Fruit fly (Drosophila melanogaster) whole organism, embryonic: ENCODE data around the gene CG15643.

Experiments used
- Antp ChIP-seq: fragments of 200-800 bp; sonication (Bioruptor generic); optimal IDR thresholded peaks from 3 replicates; lab custom pipeline; 2016; ENCODE audit warnings: missing biosample characterization, missing genetic modification characterization
- Atf-2 ChIP-seq: fragments of 200-800 bp; sonication (Bioruptor generic); optimal IDR thresholded peaks from 2 replicates; lab custom pipeline; 2016; ENCODE audit warnings: missing biosample characterization, missing genetic modification characterization
- Blimp-1 ChIP-seq: fragments of 200-800 bp; sonication (Bioruptor generic); optimal IDR thresholded peaks from 3 replicates; lab custom pipeline; 2018; ENCODE audit warnings: missing biosample characterization, missing genetic modification characterization, mild to moderate bottlenecking, moderate library complexity, missing genetic modification reagents
- CG10565 ChIP-seq: fragments of 200-800 bp; sonication (Bioruptor generic); optimal IDR thresholded peaks from 3 replicates; lab custom pipeline; 2016; ENCODE audit warnings: missing biosample characterization, mild to moderate bottlenecking, missing genetic modification characterization
- CG12071 ChIP-seq: fragments of 200-800 bp; sonication (Bioruptor generic); optimal IDR thresholded peaks from 3 replicates; lab custom pipeline; 2018; ENCODE audit warnings: missing biosample characterization, mild to moderate bottlenecking, missing genetic modification characterization
- CG12299 ChIP-seq: fragments of 200-800 bp; sonication (Bioruptor generic); optimal IDR thresholded peaks from 2 replicates; lab custom pipeline; 2018; ENCODE audit warnings: missing biosample characterization, mild to moderate bottlenecking, missing genetic modification characterization
- CG1233 ChIP-seq: fragments of 200-800 bp; sonication (Bioruptor generic); optimal IDR thresholded peaks from 4 replicates; lab custom pipeline; 2018; ENCODE audit warnings: missing biosample characterization, mild to moderate bottlenecking, missing genetic modification characterization
- CG13123 ChIP-seq: fragments of 200-800 bp; sonication (Bioruptor generic); optimal IDR thresholded peaks from 2 replicates; lab custom pipeline; 2016; ENCODE audit warnings: missing biosample characterization, missing genetic modification characterization
- CG13424 ChIP-seq: fragments of 200-800 bp; sonication (Bioruptor generic); optimal IDR thresholded peaks from 2 replicates; lab custom pipeline; 2019; ENCODE audit warnings: missing biosample characterization, mild to moderate bottlenecking, missing genetic modification characterization, moderate library complexity
- CG14667 ChIP-seq: fragments of 200-800 bp; sonication (Bioruptor generic); IDR thresholded peaks from 2 replicates; pipeline ENCODE4 v1.3.6; 2022; ENCODE audit warnings: missing biosample characterization, missing genetic modification characterization
- CG14710 ChIP-seq: fragments of 200-800 bp; sonication (Bioruptor generic); optimal IDR thresholded peaks from 3 replicates; lab custom pipeline; 2019; ENCODE audit warnings: missing biosample characterization, mild to moderate bottlenecking, missing genetic modification characterization, moderate library complexity
- CG14860 ChIP-seq: fragments of 200-800 bp; sonication (Bioruptor generic); IDR thresholded peaks from 3 replicates; pipeline ENCODE4 v1.3.6; 2022; ENCODE audit warnings: missing biosample characterization, missing genetic modification characterization; ENCODE audit not compliant: partially characterized antibody
- CG15011 ChIP-seq: fragments of 200-800 bp; sonication (Bioruptor generic); optimal IDR thresholded peaks from 3 replicates; lab custom pipeline; 2018; ENCODE audit warnings: missing biosample characterization, mild to moderate bottlenecking, missing genetic modification characterization
- CG17359 ChIP-seq: fragments of 200-800 bp; sonication (Bioruptor generic); optimal IDR thresholded peaks from 3 replicates; lab custom pipeline; 2018; ENCODE audit warnings: missing biosample characterization, mild to moderate bottlenecking, missing genetic modification characterization, moderate library complexity
- CG18011 ChIP-seq: fragments of 200-800 bp; sonication (Bioruptor generic); optimal IDR thresholded peaks from 2 replicates; lab custom pipeline; 2017; ENCODE audit warnings: missing biosample characterization, missing genetic modification characterization, mild to moderate bottlenecking, moderate library complexity, missing genotype
- CG18262 ChIP-seq: fragments of 200-800 bp; optimal IDR thresholded peaks from 3 replicates; lab custom pipeline; 2019; ENCODE audit warnings: missing biosample characterization, mild to moderate bottlenecking, missing genetic modification characterization, moderate library complexity
- CG3407 ChIP-seq: fragments of 200-800 bp; sonication (Bioruptor generic); optimal IDR thresholded peaks from 2 replicates; lab custom pipeline; 2018; ENCODE audit warnings: missing biosample characterization, mild to moderate bottlenecking, missing genetic modification characterization
- CG4328 ChIP-seq: fragments of 200-800 bp; sonication (Bioruptor generic); optimal IDR thresholded peaks from 3 replicates; lab custom pipeline; 2017; ENCODE audit warnings: missing biosample characterization, missing genetic modification reagents, missing genetic modification characterization
- CG6765 ChIP-seq: fragments of 200-800 bp; sonication (Bioruptor generic); optimal IDR thresholded peaks from 3 replicates; lab custom pipeline; 2017; ENCODE audit warnings: missing biosample characterization, mild to moderate bottlenecking, missing genetic modification characterization
- CG8281 ChIP-seq: fragments of 200-800 bp; sonication (Bioruptor generic); optimal IDR thresholded peaks from 2 replicates; lab custom pipeline; 2018; ENCODE audit warnings: missing biosample characterization, mild to moderate bottlenecking, missing genetic modification characterization, moderate library complexity
- CG9876 ChIP-seq: fragments of 200-800 bp; sonication (Bioruptor generic); optimal IDR thresholded peaks from 2 replicates; lab custom pipeline; 2016; ENCODE audit warnings: missing biosample characterization, missing genetic modification characterization
- CG9932 ChIP-seq: fragments of 200-800 bp; sonication (Bioruptor generic); IDR thresholded peaks from 2 replicates; pipeline ENCODE4 v1.3.6; 2022; ENCODE audit warnings: missing biosample characterization, missing genetic modification characterization
- D19A ChIP-seq: fragments of 200-800 bp; optimal IDR thresholded peaks from 3 replicates; lab custom pipeline; 2019; ENCODE audit warnings: missing biosample characterization, mild to moderate bottlenecking, missing genetic modification characterization, moderate library complexity
- Doc3 ChIP-seq: fragments of 200-800 bp; sonication (Bioruptor generic); IDR thresholded peaks from 3 replicates; pipeline ENCODE4 v1.3.6; 2022; ENCODE audit warnings: missing biosample characterization, missing genetic modification characterization; ENCODE audit not compliant: partially characterized antibody
- E2f1 ChIP-seq: fragments of 200-800 bp; sonication (Bioruptor generic); IDR thresholded peaks from 2 replicates; pipeline ENCODE4 v1.3.6; 2022; ENCODE audit warnings: missing biosample characterization, missing genetic modification characterization
- Fer1 ChIP-seq: fragments of 200-800 bp; sonication (Bioruptor generic); optimal IDR thresholded peaks from 2 replicates; lab custom pipeline; 2017; ENCODE audit warnings: missing biosample characterization, mild to moderate bottlenecking, missing genetic modification characterization
- Hsf ChIP-seq: fragments of 200-800 bp; sonication (Bioruptor generic); optimal IDR thresholded peaks from 3 replicates; lab custom pipeline; 2016; ENCODE audit warnings: missing biosample characterization, missing genetic modification characterization
- Mad ChIP-seq: fragments of 200-800 bp; sonication (Bioruptor generic); optimal IDR thresholded peaks from 2 replicates; lab custom pipeline; 2016; ENCODE audit warnings: missing biosample characterization, missing genetic modification characterization
- Oaz ChIP-seq: fragments of 200-800 bp; sonication (Bioruptor generic); IDR thresholded peaks from 2 replicates; pipeline ENCODE4 v1.3.6; 2022; ENCODE audit warnings: missing biosample characterization, missing genetic modification characterization
- Poxn ChIP-seq: fragments of 200-800 bp; sonication (Bioruptor generic); IDR thresholded peaks from 2 replicates; pipeline ENCODE4 v1.3.6; 2022; ENCODE audit warnings: missing biosample characterization, missing genetic modification characterization
- Side ChIP-seq: fragments of 200-800 bp; sonication (Bioruptor generic); optimal IDR thresholded peaks from 2 replicates; lab custom pipeline; 2016; ENCODE audit warnings: missing biosample characterization, missing genetic modification characterization
- bowl ChIP-seq: fragments of 200-800 bp; sonication (Bioruptor generic); IDR thresholded peaks from 2 replicates; pipeline ENCODE4 v1.3.6; 2022; ENCODE audit warnings: missing biosample characterization, missing genetic modification characterization
- chn ChIP-seq: fragments of 200-800 bp; sonication (Bioruptor generic); optimal IDR thresholded peaks from 2 replicates; lab custom pipeline; 2016; ENCODE audit warnings: missing biosample characterization, missing genetic modification characterization
- danr ChIP-seq: fragments of 200-800 bp; sonication (Bioruptor generic); IDR thresholded peaks from 2 replicates; pipeline ENCODE4 v1.3.6; 2022; ENCODE audit warnings: missing biosample characterization, missing genetic modification characterization
- dmrt99B ChIP-seq: fragments of 200-800 bp; sonication (Bioruptor generic); optimal IDR thresholded peaks from 2 replicates; lab custom pipeline; 2018; ENCODE audit warnings: missing biosample characterization, mild to moderate bottlenecking, missing genetic modification characterization, moderate library complexity
- dpn ChIP-seq, 2 experiments: fragments of 200-800 bp; sonication (Bioruptor generic); optimal IDR thresholded peaks; 3 replicates each; lab custom pipeline; 2016; ENCODE audit warnings: missing biosample characterization in 2 of 2, missing genetic modification characterization in 2 of 2
- dysf ChIP-seq: fragments of 200-800 bp; sonication (Bioruptor generic); IDR thresholded peaks from 3 replicates; pipeline ENCODE4 v1.3.6; 2022; ENCODE audit warnings: missing biosample characterization, missing genetic modification characterization
- esg ChIP-seq: fragments of 200-800 bp; sonication (Bioruptor generic); conservative IDR thresholded peaks from 2 replicates; pipeline ENCODE4 v1.3.6; 2022; ENCODE audit warnings: missing biosample characterization, missing genetic modification characterization
- fd64A ChIP-seq: fragments of 200-800 bp; sonication (Bioruptor generic); optimal IDR thresholded peaks from 3 replicates; lab custom pipeline; 2018; ENCODE audit warnings: missing biosample characterization, mild to moderate bottlenecking, missing genetic modification characterization
- fu2 ChIP-seq: fragments of 200-800 bp; sonication (Bioruptor generic); optimal IDR thresholded peaks from 2 replicates; lab custom pipeline; 2016; ENCODE audit warnings: missing biosample characterization, missing genetic modification characterization
- gem ChIP-seq: fragments of 200-800 bp; sonication (Bioruptor generic); optimal IDR thresholded peaks from 2 replicates; lab custom pipeline; 2019; ENCODE audit warnings: missing biosample characterization, mild to moderate bottlenecking, missing genetic modification characterization, moderate library complexity
- gro ChIP-seq: fragments of 200-800 bp; sonication (Bioruptor generic); optimal IDR thresholded peaks from 2 replicates; lab custom pipeline; 2016; ENCODE audit warnings: missing biosample characterization, missing genetic modification characterization
- ham ChIP-seq: fragments of 200-800 bp; sonication (Bioruptor generic); IDR thresholded peaks from 2 replicates; pipeline ENCODE4 v1.3.6; 2022; ENCODE audit warnings: missing biosample characterization, missing genetic modification characterization
- kay ChIP-seq: fragments of 200-800 bp; sonication (Bioruptor generic); optimal IDR thresholded peaks from 2 replicates; lab custom pipeline; 2016; ENCODE audit warnings: missing biosample characterization, missing genetic modification characterization
- klu ChIP-seq: fragments of 200-800 bp; sonication (Bioruptor generic); IDR thresholded peaks from 2 replicates; pipeline ENCODE4 v1.3.6; 2022; ENCODE audit warnings: missing biosample characterization, missing genetic modification characterization
- luna ChIP-seq: fragments of 200-800 bp; sonication (Bioruptor generic); optimal IDR thresholded peaks from 2 replicates; lab custom pipeline; 2016; ENCODE audit warnings: missing biosample characterization, missing genetic modification characterization
- oc ChIP-seq: fragments of 200-800 bp; sonication (Bioruptor generic); optimal IDR thresholded peaks from 2 replicates; lab custom pipeline; 2018; ENCODE audit warnings: missing biosample characterization, mild to moderate bottlenecking, missing genetic modification characterization, moderate library complexity
- otp ChIP-seq: fragments of 200-800 bp; sonication (Bioruptor generic); IDR thresholded peaks from 3 replicates; pipeline ENCODE4, ENCODE4 v1.3.6; 2022; ENCODE audit warnings: missing biosample characterization, missing genetic modification characterization
- peb ChIP-seq: fragments of 200-800 bp; sonication (Bioruptor generic); IDR thresholded peaks from 2 replicates; pipeline ENCODE4 v1.3.6; 2022; ENCODE audit warnings: missing biosample characterization, missing genetic modification characterization
- sd ChIP-seq: fragments of 200-800 bp; sonication (Bioruptor generic); optimal IDR thresholded peaks from 3 replicates; lab custom pipeline; 2018; ENCODE audit warnings: missing biosample characterization, mild to moderate bottlenecking, missing genetic modification characterization, moderate library complexity
- ttk ChIP-seq: fragments of 200-800 bp; sonication (Bioruptor generic); IDR thresholded peaks from 2 replicates; pipeline ENCODE4 v2.1.2; 2022; ENCODE audit warnings: missing biosample characterization, missing genetic modification characterization
- zen ChIP-seq: fragments of 200-800 bp; sonication (Bioruptor generic); optimal IDR thresholded peaks from 3 replicates; lab custom pipeline; 2018; ENCODE audit warnings: missing biosample characterization, mild to moderate bottlenecking, missing genetic modification characterization, moderate library complexity

CG15643 gene

dm6 chrX:15582853-15583252 lies 10.9 kb upstream of the CG15643 start, which contains the start of the genes CG9215 and CG8097 (continued):
- TF ChIP-seq luna (GFP tag; lab: Kevin White, UChicago) (peak; percentile 31), klu (GFP tag; lab: Robert Waterston, UW) (no peak), CG10565 (no peak), chn (GFP tag; lab: Kevin White, UChicago) (peak; percentile 11), fu2 (GFP tag; lab: Kevin White, UChicago) (peak; percentile 36), gem (tag; lab: Kevin White, UChicago) (no peak), CG14860 (GFP tag; lab: Robert Waterston, UW) (peak; percentile 96), Blimp-1 (GFP tag; lab: Kevin White, UChicago) (no peak), CG17359 (tag; lab: Kevin White, UChicago) (no peak), Side (peak; percentile 43), CG14667 (GFP tag; lab: Robert Waterston, UW) (no peak), Antp (GFP tag; lab: Kevin White, UChicago) (peak; percentile 5), CG14710 (peak; percentile 78), Hsf (GFP tag; lab: Kevin White, UChicago) (peak; percentile 65), bowl (no peak), CG3407 (GFP tag; lab: Kevin White, UChicago) (no peak), kay (GFP tag; lab: Kevin White, UChicago) (no peak), Oaz (no peak), CG9876 (GFP tag; lab: Kevin White, UChicago) (peak; percentile 4), gro (GFP tag; lab: Kevin White, UChicago) (peak; percentile 20), Doc3 (GFP tag; lab: Robert Waterston, UW) (peak; percentile 97), CG4328 (GFP tag; lab: Kevin White, UChicago) (no peak), Fer1 (GFP tag; lab: Kevin White, UChicago) (peak; percentile 27), CG13123 (GFP tag; lab: Kevin White, UChicago) (no peak), dmrt99B (no peak), esg (GFP tag; lab: Robert Waterston, UW) (no peak), ham (GFP tag; lab: Robert Waterston, UW) (no peak), CG12299 (tag; lab: Kevin White, UChicago) (no peak), CG6765 (GFP tag; lab: Kevin White, UChicago) (no peak), CG9932 (GFP tag; lab: Robert Waterston, UW) (peak; percentile 71), E2f1 (GFP tag; lab: Robert Waterston, UW) (no peak), oc (tag; lab: Kevin White, UChicago) (no peak), zen (tag; lab: Kevin White, UChicago) (no peak), dpn (GFP tag; optimal IDR thresholded peaks at IDR 0.05; lab: Kevin White, UChicago) (peak; percentile 14 to 58), CG18011 (GFP tag; lab: Kevin White, UChicago) (peak; percentile 8), fd64A (GFP tag; lab: Kevin White, UChicago) (no peak), D19A (no peak), CG18262 (tag; lab: Kevin White, UChicago) (peak; percentile 11), Atf-2 (GFP tag; lab: Kevin White, UChicago) (no peak), peb (no peak), danr (GFP tag; lab: Robert Waterston, UW) (no peak), CG1233 (GFP tag; lab: Kevin White, UChicago) (peak; percentile 12), CG8281 (tag; lab: Kevin White, UChicago) (no peak), sd (tag; lab: Kevin White, UChicago) (no peak), CG15011 (no peak), CG12071 (GFP tag; lab: Kevin White, UChicago) (no peak), dysf (GFP tag; lab: Robert Waterston, UW) (no peak), CG13424 (tag; lab: Kevin White, UChicago) (peak; percentile 50), ttk (GFP tag; lab: Robert Waterston, UW) (no peak), otp (no peak), Mad (GFP tag; lab: Kevin White, UChicago) (no peak), Poxn (GFP tag; lab: Robert Waterston, UW) (no peak)
